ENCODE assay signal across 1 fruit fly cellular context in the genomic region with DNA sequence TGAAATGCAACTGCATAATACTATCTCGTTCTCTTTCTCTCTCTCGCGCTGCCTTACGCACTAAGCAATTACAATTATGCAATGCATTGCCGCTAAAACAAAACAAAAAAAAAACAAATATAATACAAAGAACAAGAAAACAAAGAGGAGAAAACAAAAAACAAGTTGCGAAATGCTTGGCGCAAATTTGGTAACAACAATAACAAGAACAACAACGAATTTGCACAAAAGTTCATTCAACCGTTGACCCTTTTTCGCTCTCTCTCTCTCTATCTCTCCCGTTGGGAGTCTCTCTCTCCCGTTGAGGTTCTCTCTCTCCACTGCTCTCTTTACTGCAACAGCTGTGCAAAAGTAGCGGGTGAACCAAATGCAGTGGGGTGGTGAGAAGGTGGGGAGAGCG.
TF ChIP-seq lines count a peak whose summit lies in the region.

No protein-coding gene starts in this region.

TF ChIP-seq in whole organism, prepupa, 60 proteins besides CTCF, POLR2A, EP300 and RAD21 (continued from another document):
- TF ChIP-seq CG3919 (GFP tag; optimal IDR thresholded peaks at IDR 0.05; lab: Kevin White, UChicago) (no peak), CG11902 (GFP tag; optimal IDR thresholded peaks at IDR 0.05; lab: Kevin White, UChicago) (no peak), net (GFP tag; optimal IDR thresholded peaks at IDR 0.05; lab: Kevin White, UChicago) (no peak), cyc (GFP tag; optimal IDR thresholded peaks at IDR 0.05; lab: Kevin White, UChicago) (no peak), fd85E (GFP tag; optimal IDR thresholded peaks at IDR 0.05; lab: Kevin White, UChicago) (no peak), svp (GFP tag; lab: Kevin White, UChicago) (peak; percentile 66), vri (GFP tag; optimal IDR thresholded peaks at IDR 0.05; lab: Kevin White, UChicago) (peak; percentile 92), Eip78C (GFP tag; lab: Kevin White, UChicago) (peak; percentile 77)
